Fruit fly (Drosophila melanogaster): ENCODE results near the gene CG32432.

Gene CG32432

DNA sequence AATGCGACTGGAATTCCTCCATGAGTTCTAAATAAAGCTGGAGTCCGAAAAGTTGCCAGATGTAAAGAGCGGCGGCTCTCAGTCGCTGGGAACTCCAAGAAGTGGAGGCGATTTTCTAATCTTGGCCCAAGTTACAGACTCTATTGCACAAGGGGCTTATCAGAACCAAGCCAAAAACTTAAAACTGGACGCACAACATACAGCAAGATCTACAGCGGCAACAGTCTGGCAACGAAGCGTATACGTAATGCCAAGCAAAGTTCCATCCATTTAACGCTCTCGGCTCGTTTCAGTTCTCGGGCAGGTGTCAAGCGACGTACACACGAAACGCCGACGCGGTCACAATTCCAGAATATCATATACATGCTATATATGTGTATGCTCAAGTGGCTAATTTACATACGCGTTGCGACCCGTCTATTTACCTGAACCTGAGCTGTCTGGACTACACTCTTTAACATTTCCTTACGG is 47.1 kb downstream of the CG32432 start:
- TF ChIP-seq jim (GFP tag; optimal IDR thresholded peaks at IDR 0.05) (no peak), Dfd (GFP tag; optimal IDR thresholded peaks at IDR 0.05) (no peak), HLH106 (tag; optimal IDR thresholded peaks at IDR 0.05) (no peak), CG9705 (GFP tag; optimal IDR thresholded peaks at IDR 0.05) (no peak), Hr83 (GFP tag; optimal IDR thresholded peaks at IDR 0.05; ENCODE audit: poor library complexity, severe bottlenecking) (no peak), Vsx2 (GFP tag; optimal IDR thresholded peaks at IDR 0.05; ENCODE audit: partially characterized antibody) (no peak), usp (GFP tag; optimal IDR thresholded peaks at IDR 0.05) (no peak), Mio (GFP tag; optimal IDR thresholded peaks at IDR 0.05) (no peak), Hnf4 (GFP tag; optimal IDR thresholded peaks at IDR 0.05) (no peak), brk (GFP tag; optimal IDR thresholded peaks at IDR 0.05) (no peak), foxo (GFP tag; optimal IDR thresholded peaks at IDR 0.05) (no peak), dl (GFP tag; optimal IDR thresholded peaks at IDR 0.05; ENCODE audit: insufficient read depth in 1 of 2, partially characterized antibody in 2 of 2) (no peak), sage (GFP tag; optimal IDR thresholded peaks at IDR 0.05) (no peak), pan (optimal IDR thresholded peaks at IDR 0.05) (no peak), lola (GFP tag; optimal IDR thresholded peaks at IDR 0.05) (no peak)

DNA sequence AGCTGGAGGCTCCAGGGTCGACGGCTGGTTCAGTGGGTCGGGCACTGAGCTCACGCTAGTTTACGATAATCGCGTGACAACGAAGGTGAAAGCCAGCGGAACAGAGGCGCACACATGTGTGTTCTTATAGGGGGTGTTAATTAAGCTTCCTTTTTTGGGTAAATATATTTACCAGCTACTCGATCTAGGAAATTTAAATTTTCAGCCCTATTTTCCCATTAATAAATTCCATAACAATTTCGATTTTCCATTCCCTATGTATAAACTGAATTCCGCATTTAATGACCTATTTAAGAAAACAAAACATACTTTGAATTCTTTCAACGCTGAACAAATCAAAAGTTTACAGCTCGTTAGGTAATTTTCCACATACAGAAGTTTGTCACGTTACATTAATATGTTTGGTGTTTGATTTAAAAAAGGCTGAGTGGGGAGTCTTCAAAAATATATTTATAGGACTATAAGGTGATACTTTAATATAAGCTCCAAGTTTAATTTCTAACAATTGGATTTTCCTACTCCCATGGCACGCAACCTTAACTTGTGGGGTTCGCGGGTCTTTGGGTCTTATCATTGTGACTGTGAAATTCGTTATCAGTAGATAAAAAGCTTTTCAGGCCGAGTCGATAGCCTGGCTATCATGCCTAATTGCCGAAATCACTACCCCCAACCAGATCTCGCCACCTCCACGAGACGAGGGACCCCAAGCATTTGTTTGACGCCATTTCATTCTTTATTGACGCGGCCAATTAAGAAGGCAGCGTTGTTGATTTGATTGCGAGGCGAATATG is 47.8 kb downstream of the CG32432 start, which contains the start of gene CG13255:
Gene CG13255 (plus strand): TSS at position 449 of the 791 bp plus-strand sequence.
- no peak for TF ChIP-seq Jra (GFP tag; optimal IDR thresholded peaks at IDR 0.05)
- TF ChIP-seq Hr83 (GFP tag; optimal IDR thresholded peaks at IDR 0.05; ENCODE audit: poor library complexity, severe bottlenecking) = peak; percentile 26
- TF ChIP-seq dsf (GFP tag; optimal IDR thresholded peaks at IDR 0.05; ENCODE audit: borderline replicate concordance) = no peak
- TF ChIP-seq Myc (optimal IDR thresholded peaks at IDR 0.05) = no peak
- no peak for TF ChIP-seq Dfd (GFP tag; optimal IDR thresholded peaks at IDR 0.05)
- peak; percentile 39 for TF ChIP-seq dmrt93B (GFP tag; optimal IDR thresholded peaks at IDR 0.05)
- no peak for TF ChIP-seq N (GFP tag; optimal IDR thresholded peaks at IDR 0.05)
- TF ChIP-seq Sp1 (GFP tag; optimal IDR thresholded peaks at IDR 0.05) = peak; percentile 24
- no peak for TF ChIP-seq Dif (GFP tag; optimal IDR thresholded peaks at IDR 0.05; ENCODE audit: partially characterized antibody)
- no peak for TF ChIP-seq Mio (GFP tag; optimal IDR thresholded peaks at IDR 0.05)
- TF ChIP-seq Vsx2 (GFP tag; optimal IDR thresholded peaks at IDR 0.05; ENCODE audit: partially characterized antibody) = peak; percentile 49
- no peak for TF ChIP-seq CG32264 (GFP tag; optimal IDR thresholded peaks at IDR 0.05)
- TF ChIP-seq psq (GFP tag; optimal IDR thresholded peaks at IDR 0.05) = peak; percentile 35
- no peak for TF ChIP-seq jim (GFP tag; optimal IDR thresholded peaks at IDR 0.05)
- no peak for TF ChIP-seq lola (GFP tag; optimal IDR thresholded peaks at IDR 0.05)
- TF ChIP-seq Hnf4 (GFP tag; optimal IDR thresholded peaks at IDR 0.05) = no peak
- no peak for TF ChIP-seq Abd-B (GFP tag; optimal IDR thresholded peaks at IDR 0.05)
- TF ChIP-seq HLH106 (tag; optimal IDR thresholded peaks at IDR 0.05) = peak; percentile 50
- TF ChIP-seq woc (GFP tag; optimal IDR thresholded peaks at IDR 0.05) = no peak
- no peak for TF ChIP-seq sage (GFP tag; optimal IDR thresholded peaks at IDR 0.05)
- peak; percentile 63 for TF ChIP-seq OdsH (GFP tag; optimal IDR thresholded peaks at IDR 0.05)
- TF ChIP-seq ey (GFP tag; optimal IDR thresholded peaks at IDR 0.05) = peak; percentile 61
- TF ChIP-seq foxo (GFP tag; optimal IDR thresholded peaks at IDR 0.05) = peak in 1 of 2 experiments; percentile 74
- TF ChIP-seq Rel (GFP tag; optimal IDR thresholded peaks at IDR 0.05) = no peak
- TF ChIP-seq Rel (tag; optimal IDR thresholded peaks at IDR 0.05) = no peak
- peak; percentile 48 for TF ChIP-seq h (GFP tag; optimal IDR thresholded peaks at IDR 0.05)
- TF ChIP-seq br (GFP tag; optimal IDR thresholded peaks at IDR 0.05) = peak; percentile 41
- no peak for TF ChIP-seq brk (GFP tag; optimal IDR thresholded peaks at IDR 0.05)
- no peak for TF ChIP-seq CrebA (GFP tag; optimal IDR thresholded peaks at IDR 0.05; ENCODE audit: borderline replicate concordance)
- peak; percentile 52 for TF ChIP-seq fru (GFP tag; optimal IDR thresholded peaks at IDR 0.05)
- TF ChIP-seq tai (GFP tag; optimal IDR thresholded peaks at IDR 0.05) = peak; percentile 50
- TF ChIP-seq dl (GFP tag; optimal IDR thresholded peaks at IDR 0.05; ENCODE audit: insufficient read depth in 1 of 2, partially characterized antibody in 2 of 2) = no peak
- no peak for TF ChIP-seq GATAd (GFP tag; optimal IDR thresholded peaks at IDR 0.05)
- no peak for TF ChIP-seq sv (GFP tag; optimal IDR thresholded peaks at IDR 0.05)
- no peak for TF ChIP-seq Hr78 (GFP tag; optimal IDR thresholded peaks at IDR 0.05)
- TF ChIP-seq CG9705 (GFP tag; optimal IDR thresholded peaks at IDR 0.05) = no peak
- TF ChIP-seq rgr (GFP tag; optimal IDR thresholded peaks at IDR 0.05) = peak; percentile 27
- TF ChIP-seq usp (GFP tag; optimal IDR thresholded peaks at IDR 0.05) = no peak
- no peak for TF ChIP-seq pan (optimal IDR thresholded peaks at IDR 0.05)
